Worm (Caenorhabditis elegans) whole organism, L3 larva: ENCODE results near the gene VM106R.1.

Experiments used
- R02D3.7 ChIP-seq: fragments of 150-350 bp; optimal IDR thresholded peaks from 2 replicates; lab custom pipeline; 2014; ENCODE audit warnings: missing biosample characterization, missing genetic modification characterization
- aly-2 ChIP-seq: fragments of 150-350 bp; optimal IDR thresholded peaks from 2 replicates; lab custom pipeline; 2014; ENCODE audit warnings: missing biosample characterization, missing genetic modification characterization
- ama-1 ChIP-seq: fragments of 150-350 bp; optimal IDR thresholded peaks from 2 replicates; lab custom pipeline; 2018
- hmg-11 ChIP-seq: sonication (generic microtip); optimal IDR thresholded peaks from 2 replicates; lab custom pipeline; 2016; ENCODE audit warnings: missing genetic modification characterization, missing compliant biosample characterization
- lin-39 ChIP-seq: fragments of 150-350 bp; optimal IDR thresholded peaks from 2 replicates; lab custom pipeline; 2018; ENCODE audit warnings: missing biosample characterization, missing genetic modification reagents, missing genetic modification characterization
- mml-1 ChIP-seq: fragments of 150-350 bp; sonication (generic microtip); optimal IDR thresholded peaks from 3 replicates; lab custom pipeline; 2014; ENCODE audit warnings: missing biosample characterization, missing genetic modification characterization
- nhr-11 ChIP-seq: fragments of 150-350 bp; optimal IDR thresholded peaks from 2 replicates; lab custom pipeline; 2014; ENCODE audit warnings: missing biosample characterization, missing genetic modification characterization
- nhr-28 ChIP-seq: fragments of 150-350 bp; optimal IDR thresholded peaks from 2 replicates; lab custom pipeline; 2014; ENCODE audit warnings: missing biosample characterization, missing genetic modification characterization
- nhr-67 ChIP-seq: fragments of 150-350 bp; optimal IDR thresholded peaks from 2 replicates; lab custom pipeline; 2014; ENCODE audit warnings: missing biosample characterization, missing genetic modification characterization
- nhr-77 ChIP-seq: fragments of 150-350 bp; optimal IDR thresholded peaks from 2 replicates; lab custom pipeline; 2014; ENCODE audit warnings: missing biosample characterization, missing genetic modification characterization
- pqm-1 ChIP-seq: fragments of 150-350 bp; optimal IDR thresholded peaks from 2 replicates; lab custom pipeline; 2017; ENCODE audit warnings: missing biosample characterization, missing genetic modification characterization, inconsistent platforms
- snpc-4 ChIP-seq: fragments of 150-350 bp; optimal IDR thresholded peaks from 2 replicates; lab custom pipeline; 2014; ENCODE audit warnings: missing biosample characterization, missing genetic modification characterization
- unc-62 ChIP-seq: fragments of 150-350 bp; sonication (generic microtip); optimal IDR thresholded peaks from 4 replicates; lab custom pipeline; 2014; ENCODE audit warnings: missing biosample characterization, missing genetic modification reagents, missing genetic modification characterization

- TF ChIP-seq nhr-28 (tag; lab: Kevin White, UChicago) (no peak), R02D3.7 (tag; lab: Kevin White, UChicago) (no peak), nhr-77 (tag; lab: Kevin White, UChicago) (no peak), snpc-4 (no peak), unc-62 (GFP tag; lab: Kevin White, UChicago) (no peak), nhr-67 (no peak), pqm-1 (no peak), ama-1 (no peak), mml-1 (no peak), aly-2 (tag; lab: Kevin White, UChicago) (no peak), nhr-11 (no peak), lin-39 (no peak), hmg-11 (no peak)
These were observed 20.2 kb downstream of the VM106R.1 start, which contains the start of gene R06F6.14 for ce11 chrII:10808708-10809343.
